Worm (Caenorhabditis elegans) whole organism, late embryonic: Measurements from ENCODE around the gene atp-4.

Experiments
- C08G9.2 ChIP-seq: sonication (generic microtip); optimal IDR thresholded peaks from 2 replicates; lab custom pipeline; 2016; ENCODE audit warnings: mild to moderate bottlenecking, missing genetic modification characterization, moderate library complexity, missing compliant biosample characterization
- C38D4.7 ChIP-seq: fragments of 200-800 bp; sonication (Bioruptor generic); optimal IDR thresholded peaks from 2 replicates; lab custom pipeline; 2018; ENCODE audit warnings: mild to moderate bottlenecking, missing genetic modification characterization, moderate library complexity, missing compliant biosample characterization
- F13H6.1 ChIP-seq: sonication (generic microtip); optimal IDR thresholded peaks from 2 replicates; lab custom pipeline; 2016; ENCODE audit warnings: missing genetic modification characterization, missing compliant biosample characterization
- K02D7.2 ChIP-seq: sonication (generic microtip); optimal IDR thresholded peaks from 2 replicates; lab custom pipeline; 2017; ENCODE audit warnings: mild to moderate bottlenecking, missing genetic modification characterization, missing compliant biosample characterization
- K09A11.1 ChIP-seq: sonication (generic microtip); optimal IDR thresholded peaks from 2 replicates; lab custom pipeline; 2017; ENCODE audit warnings: antibody characterized with exemption, mild to moderate bottlenecking, missing genetic modification characterization, missing compliant biosample characterization; ENCODE audit not compliant: insufficient read depth
- T23F11.4 ChIP-seq: fragments of 200-800 bp; sonication (Bioruptor generic); optimal IDR thresholded peaks from 2 replicates; lab custom pipeline; 2018; ENCODE audit warnings: mild to moderate bottlenecking, missing genetic modification characterization, missing compliant biosample characterization
- Y22D7AL.16 ChIP-seq: sonication (generic microtip); optimal IDR thresholded peaks from 2 replicates; lab custom pipeline; 2016; ENCODE audit warnings: missing genetic modification characterization, missing compliant biosample characterization
- ama-1 ChIP-seq: fragments of 150-350 bp; optimal IDR thresholded peaks from 2 replicates; lab custom pipeline; 2014
- ceh-24 ChIP-seq: sonication (generic microtip); optimal IDR thresholded peaks from 2 replicates; lab custom pipeline; 2016; ENCODE audit warnings: mild to moderate bottlenecking, missing genetic modification characterization, missing compliant biosample characterization
- ceh-30 ChIP-seq: fragments of 150-350 bp; optimal IDR thresholded peaks from 2 replicates; lab custom pipeline; 2014; ENCODE audit warnings: missing biosample characterization, missing genetic modification characterization
- ceh-45 ChIP-seq: fragments of 200-800 bp; sonication (Bioruptor generic); IDR thresholded peaks from 2 replicates; pipeline ENCODE4 v1.3.6; 2022; ENCODE audit warnings: missing genetic modification reagents, missing genetic modification characterization, missing compliant biosample characterization
- ceh-6 ChIP-seq: fragments of 200-800 bp; sonication (Bioruptor generic); optimal IDR thresholded peaks from 2 replicates; lab custom pipeline; 2018; ENCODE audit warnings: mild to moderate bottlenecking, missing genetic modification characterization, missing compliant biosample characterization
- ceh-9 ChIP-seq: sonication (generic microtip); optimal IDR thresholded peaks from 2 replicates; lab custom pipeline; 2016; ENCODE audit warnings: mild to moderate bottlenecking, missing genetic modification characterization, inconsistent platforms, missing compliant biosample characterization
- che-1 ChIP-seq: sonication (generic microtip); optimal IDR thresholded peaks from 2 replicates; lab custom pipeline; 2016; ENCODE audit warnings: mild to moderate bottlenecking, missing genetic modification characterization, missing compliant biosample characterization
- dmd-4 ChIP-seq: sonication (generic microtip); optimal IDR thresholded peaks from 2 replicates; lab custom pipeline; 2016; ENCODE audit warnings: borderline replicate concordance, missing genetic modification characterization, missing compliant biosample characterization
- elt-2 ChIP-seq: sonication (generic microtip); optimal IDR thresholded peaks from 2 replicates; lab custom pipeline; 2016; ENCODE audit warnings: missing genetic modification reagents, missing genetic modification characterization, missing compliant biosample characterization
- ets-4 ChIP-seq: sonication (generic microtip); optimal IDR thresholded peaks from 2 replicates; lab custom pipeline; 2016; ENCODE audit warnings: missing genetic modification characterization, missing compliant biosample characterization
- eyg-1 ChIP-seq: sonication (generic microtip); optimal IDR thresholded peaks from 2 replicates; lab custom pipeline; 2016; ENCODE audit warnings: missing genotype, missing genetic modification characterization, missing compliant biosample characterization
- fax-1 ChIP-seq: sonication (generic microtip); optimal IDR thresholded peaks from 2 replicates; lab custom pipeline; 2016; ENCODE audit warnings: missing genotype, missing genetic modification characterization, missing compliant biosample characterization
- gmeb-2 ChIP-seq: sonication (generic microtip); optimal IDR thresholded peaks from 2 replicates; lab custom pipeline; 2016; ENCODE audit warnings: missing genetic modification characterization, inconsistent platforms, missing compliant biosample characterization
- hlh-15 ChIP-seq: sonication (generic microtip); optimal IDR thresholded peaks from 2 replicates; lab custom pipeline; 2016; ENCODE audit warnings: missing genetic modification characterization, missing compliant biosample characterization
- hlh-30 ChIP-seq: sonication (generic microtip); optimal IDR thresholded peaks from 2 replicates; lab custom pipeline; 2017; ENCODE audit warnings: antibody characterized with exemption, missing genetic modification characterization, missing compliant biosample characterization; ENCODE audit not compliant: insufficient read depth
- hlh-8 ChIP-seq: sonication (generic microtip); optimal IDR thresholded peaks from 2 replicates; lab custom pipeline; 2016; ENCODE audit warnings: missing genotype, missing genetic modification characterization, missing compliant biosample characterization
- mec-3 ChIP-seq: sonication (generic microtip); optimal IDR thresholded peaks from 2 replicates; lab custom pipeline; 2016; ENCODE audit warnings: borderline replicate concordance, missing genetic modification characterization, missing compliant biosample characterization
- nfya-1 ChIP-seq: sonication (generic microtip); optimal IDR thresholded peaks from 2 replicates; lab custom pipeline; 2017; ENCODE audit warnings: missing genetic modification characterization, mild to moderate bottlenecking, missing compliant biosample characterization, antibody characterized with exemption, moderate library complexity
- pax-1 ChIP-seq: fragments of 150-350 bp; optimal IDR thresholded peaks from 2 replicates; lab custom pipeline; 2014; ENCODE audit warnings: missing biosample characterization, missing genetic modification characterization
- pha-2 ChIP-seq: sonication (generic microtip); optimal IDR thresholded peaks from 2 replicates; lab custom pipeline; 2017; ENCODE audit warnings: mild to moderate bottlenecking, missing genetic modification characterization, missing compliant biosample characterization
- pqm-1 ChIP-seq: sonication (generic microtip); optimal IDR thresholded peaks from 2 replicates; lab custom pipeline; 2016; ENCODE audit warnings: missing genetic modification characterization, missing compliant biosample characterization
- pros-1 ChIP-seq: fragments of 150-350 bp; optimal IDR thresholded peaks from 2 replicates; lab custom pipeline; 2014; ENCODE audit warnings: missing biosample characterization, missing genetic modification reagents, missing genetic modification characterization
- ref-2 ChIP-seq: sonication (generic microtip); optimal IDR thresholded peaks from 2 replicates; lab custom pipeline; 2016; ENCODE audit warnings: missing genetic modification characterization, missing compliant biosample characterization
- rnt-1 ChIP-seq: sonication (generic microtip); optimal IDR thresholded peaks from 2 replicates; lab custom pipeline; 2016; ENCODE audit warnings: missing genetic modification characterization, missing compliant biosample characterization
- tbx-2 ChIP-seq: sonication (generic microtip); optimal IDR thresholded peaks from 2 replicates; lab custom pipeline; 2016; ENCODE audit warnings: missing genetic modification characterization, missing compliant biosample characterization
- unc-55 ChIP-seq: sonication (generic microtip); optimal IDR thresholded peaks from 2 replicates; lab custom pipeline; 2017; ENCODE audit warnings: missing biosample characterization, missing genetic modification reagents, missing genetic modification characterization
- unc-86 ChIP-seq: sonication (generic microtip); optimal IDR thresholded peaks from 2 replicates; lab custom pipeline; 2016; ENCODE audit warnings: missing genetic modification characterization, missing compliant biosample characterization
- ztf-16 ChIP-seq: sonication (generic microtip); optimal IDR thresholded peaks from 2 replicates; lab custom pipeline; 2017; ENCODE audit warnings: missing genetic modification characterization, missing compliant biosample characterization

Gene atp-4

ce11 chrV:6430526-6431371 is 3.8 kb upstream of the atp-4 start:
- TF ChIP-seq F13H6.1 (tag; lab: Kevin White, UChicago) (no peak), hlh-30 (tag; lab: Kevin White, UChicago) (peak; percentile 4), elt-2 (tag; lab: Kevin White, UChicago) (peak; percentile 46)

ce11 chrV:6429870-6430339 is 3.0 kb upstream of the atp-4 start, which contains the start of gene alh-4:
TSS of gene alh-4 (minus strand) at chrV:6429920.
- TF ChIP-seq ama-1 (lab: Kevin White, UChicago) (no peak), unc-55 (GFP tag; lab: Kevin White, UChicago) (no peak), pha-2 (no peak), pqm-1 (tag; lab: Kevin White, UChicago) (no peak), ceh-45 (no peak), ref-2 (tag; lab: Kevin White, UChicago) (no peak), ztf-16 (tag; lab: Kevin White, UChicago) (no peak), pros-1 (tag; lab: Kevin White, UChicago) (no peak), hlh-30 (tag; lab: Kevin White, UChicago) (peak; percentile 6)
- TF ChIP-seq, all 69 proteins: peak for 1

- no peak for TF ChIP-seq ets-4 (tag; lab: Kevin White, UChicago)
- no peak for TF ChIP-seq ceh-9 (tag; lab: Kevin White, UChicago)
- no peak for TF ChIP-seq hlh-15 (tag; lab: Kevin White, UChicago)
- peak; percentile 27 for TF ChIP-seq K09A11.1
- no peak for TF ChIP-seq ceh-24 (tag; lab: Kevin White, UChicago)
- TF ChIP-seq eyg-1 (tag; lab: Kevin White, UChicago) = no peak
- TF ChIP-seq K02D7.2 (tag; lab: Kevin White, UChicago) = no peak
- TF ChIP-seq nfya-1 = peak; percentile 26
- no peak for TF ChIP-seq C08G9.2 (tag; lab: Kevin White, UChicago)
- TF ChIP-seq pros-1 (tag; lab: Kevin White, UChicago) = no peak
- peak; percentile 67 for TF ChIP-seq rnt-1 (tag; lab: Kevin White, UChicago)
- no peak for TF ChIP-seq gmeb-2 (tag; lab: Kevin White, UChicago)
- peak; percentile 33 for TF ChIP-seq ceh-30 (tag; lab: Kevin White, UChicago)
- TF ChIP-seq hlh-8 = no peak
- no peak for TF ChIP-seq ceh-6
- TF ChIP-seq che-1 (tag; lab: Kevin White, UChicago) = no peak
- TF ChIP-seq pax-1 (tag; lab: Kevin White, UChicago) = no peak
- peak; percentile 18 for TF ChIP-seq tbx-2 (tag; lab: Kevin White, UChicago)
These were observed 521 bp upstream of the atp-4 start for ce11 chrV:6427433-6427832.

- TF ChIP-seq fax-1 (tag; lab: Kevin White, UChicago) (no peak), elt-2 (tag; lab: Kevin White, UChicago) (no peak), C38D4.7 (GFP tag; lab: Kevin White, UChicago) (no peak), dmd-4 (tag; lab: Kevin White, UChicago) (no peak)
These were observed 985 bp downstream of the atp-4 start, which contains the start of gene T05H4.11 for ce11 chrV:6425927-6426326. TSS of gene T05H4.11 (minus strand) at chrV:6426261.

ce11 chrV:6424055-6424454 is 2.9 kb downstream of the atp-4 start, which contains the start of gene urb-1:
TSS of gene urb-1 (minus strand) at chrV:6424155.
- TF ChIP-seq ceh-45 (no peak), unc-86 (tag; lab: Kevin White, UChicago) (no peak), mec-3 (no peak), Y22D7AL.16 (tag; lab: Kevin White, UChicago) (no peak), pqm-1 (tag; lab: Kevin White, UChicago) (no peak), ceh-9 (tag; lab: Kevin White, UChicago) (no peak), hlh-30 (tag; lab: Kevin White, UChicago) (no peak), T23F11.4 (GFP tag; lab: Kevin White, UChicago) (no peak)
- TF ChIP-seq, all 69 proteins: peak for 0
